Worm (Caenorhabditis elegans) whole organism, L2 larva: Measurements from ENCODE around the gene fkh-8.

Experiments
- alr-1 ChIP-seq: fragments of 150-350 bp; optimal IDR thresholded peaks from 2 replicates; lab custom pipeline; 2014; ENCODE audit warnings: missing biosample characterization, missing genetic modification characterization
- egl-27 ChIP-seq: sonication (generic microtip); optimal IDR thresholded peaks from 3 replicates; lab custom pipeline; 2017; ENCODE audit warnings: missing biosample characterization, missing genetic modification reagents, missing genetic modification characterization
- elt-3 ChIP-seq: sonication (generic microtip); optimal IDR thresholded peaks from 2 replicates; lab custom pipeline; 2017; ENCODE audit warnings: missing biosample characterization, missing genetic modification characterization
- lin-13 ChIP-seq: fragments of 150-350 bp; optimal IDR thresholded peaks from 2 replicates; lab custom pipeline; 2014; ENCODE audit warnings: missing biosample characterization, missing genetic modification reagents, missing genetic modification characterization
- mdl-1 ChIP-seq, 2 experiments: fragments of 150-350 bp in 1 of 2; sonication (generic microtip) in 1 of 2; optimal IDR thresholded peaks; 2 replicates each; lab custom pipeline; 2017; ENCODE audit warnings: missing biosample characterization in 2 of 2, missing genetic modification characterization in 2 of 2
- nhr-10 ChIP-seq: sonication (generic microtip); optimal IDR thresholded peaks from 2 replicates; lab custom pipeline; 2017; ENCODE audit warnings: missing biosample characterization, missing genetic modification characterization
- nhr-11 ChIP-seq: fragments of 150-350 bp; optimal IDR thresholded peaks from 2 replicates; lab custom pipeline; 2014; ENCODE audit warnings: missing biosample characterization, missing genetic modification characterization
- skn-1 ChIP-seq: sonication (generic microtip); optimal IDR thresholded peaks from 2 replicates; lab custom pipeline; 2017; ENCODE audit warnings: missing biosample characterization, missing genetic modification characterization
- ztf-11 ChIP-seq: sonication (generic microtip); optimal IDR thresholded peaks from 2 replicates; lab custom pipeline; 2017; ENCODE audit warnings: missing biosample characterization, missing genetic modification characterization

DNA sequence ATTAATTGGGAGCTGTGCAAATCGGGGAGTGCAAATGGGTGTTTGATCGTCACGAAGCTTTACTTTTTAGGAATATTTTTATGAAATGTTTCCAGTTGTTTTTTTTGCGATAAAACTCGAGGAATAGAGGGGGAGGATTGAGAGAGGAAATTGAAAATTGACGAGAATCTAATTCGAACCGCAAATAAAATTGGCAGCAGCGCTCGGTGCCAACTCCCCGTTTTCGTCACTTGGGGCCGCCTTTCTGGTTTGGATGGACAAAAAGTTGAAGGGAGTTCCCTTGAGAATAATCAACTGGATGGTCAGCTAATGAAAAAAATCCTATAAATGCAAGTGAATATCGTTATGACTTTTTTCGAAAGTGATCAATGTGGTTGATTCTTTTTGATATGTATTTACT, 38.9 kb upstream of the fkh-8 start:
- TF ChIP-seq mdl-1 (tag; optimal IDR thresholded peaks at IDR 0.05; lab: Kevin White, UChicago): no peak
- TF ChIP-seq alr-1: no peak
- no peak for TF ChIP-seq egl-27 (tag; lab: Kevin White, UChicago)
- TF ChIP-seq elt-3 (tag; lab: Kevin White, UChicago): no peak
- no peak for TF ChIP-seq nhr-10 (tag; lab: Kevin White, UChicago)
- TF ChIP-seq ztf-11: no peak
- no peak for TF ChIP-seq skn-1 (tag; lab: Kevin White, UChicago)
- no peak for TF ChIP-seq lin-13 (GFP tag; lab: Kevin White, UChicago)
- TF ChIP-seq nhr-11 (tag; lab: Kevin White, UChicago): no peak
